Worm (Caenorhabditis elegans) whole organism, L3 larva: ENCODE measurements around the gene T26H5.10.

Source experiments
- nhr-23 ChIP-seq: fragments of 150-350 bp; optimal IDR thresholded peaks from 2 replicates; lab custom pipeline; 2014; ENCODE audit warnings: missing biosample characterization, missing genetic modification reagents, missing genetic modification characterization
- nhr-76 ChIP-seq: fragments of 150-350 bp; sonication (generic microtip); optimal IDR thresholded peaks from 5 replicates; lab custom pipeline; 2014; ENCODE audit warnings: missing biosample characterization, missing genetic modification characterization

ce11 chrV:15443708-15444107 lies at the start of gene T26H5.10:
- TF ChIP-seq nhr-76 (tag; lab: Kevin White, UChicago) (no peak), nhr-23 (tag; lab: Kevin White, UChicago) (no peak)
